Worm (Caenorhabditis elegans) whole organism, L2 larva: ENCODE results near the gene gvd-1.

ENCODE experiments used
- ZK546.5 ChIP-seq: sonication (generic microtip); optimal IDR thresholded peaks from 2 replicates; lab custom pipeline; 2017; ENCODE audit warnings: missing biosample characterization, missing genetic modification characterization
- lin-39 ChIP-seq: fragments of 150-350 bp; optimal IDR thresholded peaks from 2 replicates; lab custom pipeline; 2014; ENCODE audit warnings: missing biosample characterization, missing genetic modification reagents, missing genetic modification characterization
- snpc-4 ChIP-seq: fragments of 150-350 bp; optimal IDR thresholded peaks from 2 replicates; lab custom pipeline; 2014; ENCODE audit warnings: missing biosample characterization, missing genetic modification characterization

ce11 chrII:423086-423485 is 34.6 kb downstream of the gvd-1 start, which contains the start of gene C24H12.8:
- TF ChIP-seq ZK546.5 (no peak), snpc-4 (no peak), lin-39 (tag; lab: Kevin White, UChicago) (no peak)
